Fruit fly (Drosophila melanogaster) whole organism, embryonic: Measurements from ENCODE around the gene Apoltp.

Source experiments
- Abd-B ChIP-seq: fragments of 200-800 bp; sonication (Bioruptor generic); optimal IDR thresholded peaks from 2 replicates; lab custom pipeline; 2018; ENCODE audit warnings: missing biosample characterization, mild to moderate bottlenecking, missing genetic modification characterization, moderate library complexity
- Ada2b ChIP-seq: fragments of 200-800 bp; sonication (Bioruptor generic); IDR thresholded peaks from 2 replicates; pipeline ENCODE4 v1.3.6; 2022; ENCODE audit warnings: missing biosample characterization, missing genetic modification characterization
- Bdp1 ChIP-seq: fragments of 200-800 bp; sonication (Bioruptor generic); optimal IDR thresholded peaks from 3 replicates; lab custom pipeline; 2016; ENCODE audit warnings: missing biosample characterization, missing genetic modification characterization
- CG10209 ChIP-seq: fragments of 200-800 bp; sonication (Bioruptor generic); optimal IDR thresholded peaks from 3 replicates; lab custom pipeline; 2017; ENCODE audit warnings: missing biosample characterization, mild to moderate bottlenecking, missing genetic modification characterization, missing genetic modification reagents
- CG10321 ChIP-seq: fragments of 200-800 bp; sonication (Bioruptor generic); IDR thresholded peaks from 2 replicates; pipeline ENCODE4 v1.3.6; 2022; ENCODE audit warnings: missing biosample characterization, missing genetic modification characterization
- CG10462 ChIP-seq: fragments of 200-800 bp; sonication (Bioruptor generic); optimal IDR thresholded peaks from 2 replicates; lab custom pipeline; 2016; ENCODE audit warnings: missing biosample characterization, missing genetic modification characterization
- CG11560 ChIP-seq: fragments of 200-800 bp; sonication (Bioruptor generic); IDR thresholded peaks from 3 replicates; pipeline ENCODE4 v1.3.6; 2022; ENCODE audit warnings: missing biosample characterization, missing genetic modification characterization
- CG1233 ChIP-seq: fragments of 200-800 bp; sonication (Bioruptor generic); optimal IDR thresholded peaks from 4 replicates; lab custom pipeline; 2018; ENCODE audit warnings: missing biosample characterization, mild to moderate bottlenecking, missing genetic modification characterization
- CG15269 ChIP-seq: fragments of 200-800 bp; sonication (Bioruptor generic); optimal IDR thresholded peaks from 2 replicates; lab custom pipeline; 2018; ENCODE audit warnings: missing biosample characterization, mild to moderate bottlenecking, missing genetic modification characterization, moderate library complexity
- CG15696 ChIP-seq: fragments of 200-800 bp; sonication (Bioruptor generic); optimal IDR thresholded peaks from 2 replicates; lab custom pipeline; 2019; ENCODE audit warnings: missing biosample characterization, mild to moderate bottlenecking, missing genetic modification characterization, moderate library complexity
- CG17328 ChIP-seq: fragments of 200-800 bp; sonication (Bioruptor generic); IDR thresholded peaks from 2 replicates; pipeline ENCODE4 v1.3.6; 2022; ENCODE audit warnings: missing biosample characterization, missing genetic modification characterization
- CG17361 ChIP-seq: fragments of 200-800 bp; sonication (Bioruptor generic); IDR thresholded peaks from 3 replicates; pipeline ENCODE4 v1.3.6; 2022; ENCODE audit warnings: missing biosample characterization, missing genetic modification characterization
- CG2202 ChIP-seq: fragments of 200-800 bp; sonication (Bioruptor generic); optimal IDR thresholded peaks from 2 replicates; lab custom pipeline; 2018; ENCODE audit warnings: missing biosample characterization, mild to moderate bottlenecking, missing genetic modification characterization
- CG30020 ChIP-seq: fragments of 200-800 bp; optimal IDR thresholded peaks from 2 replicates; lab custom pipeline; 2019; ENCODE audit warnings: missing biosample characterization, mild to moderate bottlenecking, missing genetic modification characterization, moderate library complexity
- CG3847 ChIP-seq: fragments of 200-800 bp; sonication (Bioruptor generic); IDR thresholded peaks from 2 replicates; pipeline ENCODE4 v1.3.6; 2022; ENCODE audit warnings: missing biosample characterization, missing genetic modification characterization
- CG7357 ChIP-seq: fragments of 200-800 bp; sonication (Bioruptor generic); IDR thresholded peaks from 3 replicates; pipeline ENCODE4 v1.3.6; 2022; ENCODE audit warnings: missing biosample characterization, missing genetic modification characterization
- CG7963 ChIP-seq: fragments of 200-800 bp; sonication (Bioruptor generic); IDR thresholded peaks from 3 replicates; pipeline ENCODE4 v1.3.6; 2022; ENCODE audit warnings: missing biosample characterization, missing genetic modification characterization; ENCODE audit not compliant: partially characterized antibody
- Dad ChIP-seq: fragments of 200-800 bp; sonication (Bioruptor generic); optimal IDR thresholded peaks from 3 replicates; lab custom pipeline; 2016; ENCODE audit warnings: missing biosample characterization, missing genetic modification characterization
- Deaf1 ChIP-seq: fragments of 200-800 bp; optimal IDR thresholded peaks from 3 replicates; lab custom pipeline; 2019; ENCODE audit warnings: missing biosample characterization, mild to moderate bottlenecking, missing genetic modification characterization, moderate library complexity
- Dip2 ChIP-seq: fragments of 200-800 bp; sonication (Bioruptor generic); IDR thresholded peaks from 2 replicates; pipeline ENCODE4 v1.3.6; 2022; ENCODE audit warnings: missing biosample characterization, missing genetic modification characterization
- Drgx ChIP-seq: fragments of 200-800 bp; sonication (Bioruptor generic); IDR thresholded peaks from 2 replicates; pipeline ENCODE4 v1.3.6; 2022; ENCODE audit warnings: missing biosample characterization, missing genetic modification characterization
- HLHmδ ChIP-seq: fragments of 200-800 bp; sonication (Bioruptor generic); optimal IDR thresholded peaks from 2 replicates; lab custom pipeline; 2018; ENCODE audit warnings: missing biosample characterization, mild to moderate bottlenecking, missing genetic modification characterization, moderate library complexity
- Hmx ChIP-seq: fragments of 200-800 bp; sonication (Bioruptor generic); optimal IDR thresholded peaks from 2 replicates; lab custom pipeline; 2016; ENCODE audit warnings: missing biosample characterization, missing genetic modification characterization
- Hr39 ChIP-seq: fragments of >200 bp; optimal IDR thresholded peaks from 2 replicates; lab custom pipeline; 2017
- Lhr ChIP-seq: fragments of 200-800 bp; sonication (Bioruptor generic); optimal IDR thresholded peaks from 3 replicates; lab custom pipeline; 2017; ENCODE audit warnings: mild to moderate bottlenecking, missing biosample characterization, missing genetic modification reagents, missing genetic modification characterization
- MESR4 ChIP-seq: fragments of 200-800 bp; sonication (Bioruptor generic); optimal IDR thresholded peaks from 2 replicates; lab custom pipeline; 2018; ENCODE audit warnings: missing biosample characterization, mild to moderate bottlenecking, missing genetic modification characterization, moderate library complexity
- Oli ChIP-seq: fragments of 200-800 bp; sonication (Bioruptor generic); optimal IDR thresholded peaks from 2 replicates; lab custom pipeline; 2018; ENCODE audit warnings: missing biosample characterization, mild to moderate bottlenecking, missing genetic modification characterization, moderate library complexity
- Poxn ChIP-seq: fragments of 200-800 bp; sonication (Bioruptor generic); IDR thresholded peaks from 2 replicates; pipeline ENCODE4 v1.3.6; 2022; ENCODE audit warnings: missing biosample characterization, missing genetic modification characterization
- Ptx1 ChIP-seq: fragments of 200-800 bp; sonication (Bioruptor generic); IDR thresholded peaks from 2 replicates; pipeline ENCODE4 v1.3.6; 2022; ENCODE audit warnings: missing biosample characterization, missing genetic modification characterization
- Rfx ChIP-seq: fragments of 200-800 bp; sonication (Bioruptor generic); IDR thresholded peaks from 2 replicates; pipeline ENCODE4 v1.3.6; 2022; ENCODE audit warnings: missing biosample characterization, missing genetic modification characterization
- Scr ChIP-seq: fragments of 200-800 bp; sonication (Bioruptor generic); IDR thresholded peaks from 2 replicates; pipeline ENCODE4 v1.3.6; 2022; ENCODE audit warnings: missing biosample characterization, missing genetic modification characterization; ENCODE audit not compliant: partially characterized antibody
- YL-1 ChIP-seq: fragments of 200-800 bp; sonication (Bioruptor generic); optimal IDR thresholded peaks from 3 replicates; lab custom pipeline; 2017; ENCODE audit warnings: missing biosample characterization, mild to moderate bottlenecking, missing genetic modification characterization
- bowl ChIP-seq: fragments of 200-800 bp; sonication (Bioruptor generic); IDR thresholded peaks from 2 replicates; pipeline ENCODE4 v1.3.6; 2022; ENCODE audit warnings: missing biosample characterization, missing genetic modification characterization
- br ChIP-seq: fragments of >200 bp; optimal IDR thresholded peaks from 2 replicates; lab custom pipeline; 2017
- cad ChIP-seq: fragments of >200 bp; optimal IDR thresholded peaks from 2 replicates; lab custom pipeline; 2017; ENCODE audit warnings: missing biosample characterization, missing genetic modification characterization
- caup ChIP-seq: fragments of 200-800 bp; sonication (Bioruptor generic); optimal IDR thresholded peaks from 3 replicates; lab custom pipeline; 2017; ENCODE audit warnings: missing biosample characterization, mild to moderate bottlenecking, missing genetic modification characterization, moderate library complexity; ENCODE audit not compliant: severe bottlenecking
- chif ChIP-seq, 2 experiments: fragments of 200-800 bp; sonication (Bioruptor generic); optimal IDR thresholded peaks; 3 replicates each; lab custom pipeline; 2016; ENCODE audit warnings: missing biosample characterization in 2 of 2, missing genetic modification characterization in 2 of 2
- ems ChIP-seq: fragments of 200-800 bp; sonication (Bioruptor generic); optimal IDR thresholded peaks from 3 replicates; lab custom pipeline; 2016; ENCODE audit warnings: missing biosample characterization, missing genetic modification characterization
- gce ChIP-seq: fragments of 200-800 bp; sonication (Bioruptor generic); IDR thresholded peaks from 3 replicates; pipeline ENCODE4 v1.3.6; 2022; ENCODE audit warnings: missing biosample characterization, missing genetic modification characterization
- grau ChIP-seq: fragments of 200-800 bp; optimal IDR thresholded peaks from 3 replicates; lab custom pipeline; 2019; ENCODE audit warnings: missing biosample characterization, mild to moderate bottlenecking, missing genetic modification characterization, moderate library complexity
- h ChIP-seq: fragments of >200 bp; optimal IDR thresholded peaks from 2 replicates; lab custom pipeline; 2017
- maf-S ChIP-seq: fragments of 200-800 bp; sonication (Bioruptor generic); optimal IDR thresholded peaks from 2 replicates; lab custom pipeline; 2016; ENCODE audit warnings: missing biosample characterization, missing genetic modification characterization
- pan ChIP-seq, 4 experiments: fragments of >200 bp in 3 of 4; fragments of 200-800 bp in 1 of 4; sonication (Bioruptor generic) in 1 of 4; optimal IDR thresholded peaks in 3 of 4; IDR thresholded peaks in 1 of 4; 2 replicates each; pipeline versions ENCODE4 v1.3.6 to Lab custom; 2017 to 2022; ENCODE audit warnings: missing biosample characterization in 2 of 4, missing genetic modification characterization in 2 of 4, mixed read lengths in 1 of 4
- sens ChIP-seq: fragments of 200-800 bp; sonication (Bioruptor generic); peaks from one replicate; lab custom pipeline; 2016; ENCODE audit warnings: missing biosample characterization, missing genetic modification characterization
- shn ChIP-seq: fragments of 200-800 bp; sonication (Bioruptor generic); optimal IDR thresholded peaks from 3 replicates; lab custom pipeline; 2016; ENCODE audit warnings: missing biosample characterization, missing genetic modification characterization
- tgo ChIP-seq: fragments of 200-800 bp; sonication (Bioruptor generic); IDR thresholded peaks from 3 replicates; pipeline ENCODE4 v1.3.6; 2022; ENCODE audit warnings: missing biosample characterization, missing genetic modification characterization
- tna ChIP-seq: fragments of 200-800 bp; sonication (Bioruptor generic); IDR thresholded peaks from 2 replicates; pipeline ENCODE4 v1.3.6; 2022; ENCODE audit warnings: missing biosample characterization, missing genetic modification characterization; ENCODE audit not compliant: partially characterized antibody
- vnd ChIP-seq: fragments of 200-800 bp; sonication (Bioruptor generic); IDR thresholded peaks from 3 replicates; pipeline ENCODE4 v1.3.6; 2022; ENCODE audit warnings: missing biosample characterization, missing genetic modification characterization; ENCODE audit not compliant: partially characterized antibody
- z ChIP-seq: fragments of 200-800 bp; sonication (Bioruptor generic); IDR thresholded peaks from 3 replicates; pipeline ENCODE4 v1.3.6; 2022; ENCODE audit warnings: missing biosample characterization, missing genetic modification characterization

Gene Apoltp

dm6 chr2L:9692364-9693348 is 58.7 kb downstream of the Apoltp start (continued):
- no peak for TF ChIP-seq CG15696
- TF ChIP-seq CG10462 (GFP tag; lab: Kevin White, UChicago): peak; percentile 23
- no peak for TF ChIP-seq chif (GFP tag; optimal IDR thresholded peaks at IDR 0.05; lab: Kevin White, UChicago)
- TF ChIP-seq ems (GFP tag; lab: Kevin White, UChicago): peak; percentile 7
- no peak for TF ChIP-seq Dad (GFP tag; lab: Kevin White, UChicago)
- TF ChIP-seq MESR4 (GFP tag; lab: Kevin White, UChicago): no peak
- peak; percentile 59 for TF ChIP-seq Oli (tag; lab: Kevin White, UChicago)
- peak; percentile 88 for TF ChIP-seq tgo (GFP tag; lab: Robert Waterston, UW)
- TF ChIP-seq CG15269: peak; percentile 75
- peak; percentile 68 for TF ChIP-seq Poxn (GFP tag; lab: Robert Waterston, UW)
- TF ChIP-seq z: no peak
- no peak for TF ChIP-seq CG30020 (tag; lab: Kevin White, UChicago)
- peak; percentile 67 for TF ChIP-seq CG11560
- no peak for TF ChIP-seq vnd (GFP tag; lab: Robert Waterston, UW)
- TF ChIP-seq YL-1 (GFP tag; lab: Kevin White, UChicago): no peak
- peak; percentile 84 for TF ChIP-seq Ada2b
- peak; percentile 68 for TF ChIP-seq CG17328 (GFP tag; lab: Robert Waterston, UW)
- no peak for TF ChIP-seq shn
- peak; percentile 87 for TF ChIP-seq sens (GFP tag; lab: Kevin White, UChicago)
- TF ChIP-seq Dip2 (GFP tag; lab: Robert Waterston, UW): no peak
- TF ChIP-seq HLHmδ (GFP tag; lab: Kevin White, UChicago): no peak
- peak; percentile 22 for TF ChIP-seq Bdp1 (GFP tag; lab: Kevin White, UChicago)
- TF ChIP-seq Rfx (GFP tag; lab: Robert Waterston, UW): peak; percentile 91
- peak; percentile 38 for TF ChIP-seq Deaf1 (tag; lab: Kevin White, UChicago)
- peak; percentile 45 for TF ChIP-seq CG10209 (GFP tag; lab: Kevin White, UChicago)
- TF ChIP-seq CG10321 (GFP tag; lab: Robert Waterston, UW): 0 out of 2 replicates have a peak, but pooled peaks have one; percentile 20
- peak; percentile 78 for TF ChIP-seq CG3847 (GFP tag; lab: Robert Waterston, UW)
- no peak for TF ChIP-seq br (lab: Kevin White, UChicago)
- TF ChIP-seq Hr39: no peak
- no peak for TF ChIP-seq maf-S
- peak; percentile 74; the same call in 2 of the 3 replicates for TF ChIP-seq CG7357 (GFP tag; lab: Robert Waterston, UW)
- no peak for TF ChIP-seq CG2202 (tag; lab: Kevin White, UChicago)
- peak; percentile 90 for TF ChIP-seq Ptx1 (GFP tag; lab: Robert Waterston, UW)
- TF ChIP-seq Scr (GFP tag; lab: Robert Waterston, UW): no peak
- no peak for TF ChIP-seq Lhr (GFP tag; lab: Kevin White, UChicago)
- peak; percentile 92 for TF ChIP-seq Drgx (GFP tag; lab: Robert Waterston, UW)
- TF ChIP-seq CG17361 (GFP tag; lab: Robert Waterston, UW): peak; percentile 58; the same call in 1 of the 3 replicates
- no peak for TF ChIP-seq h (lab: Kevin White, UChicago)
- TF ChIP-seq CG1233 (GFP tag; lab: Kevin White, UChicago): no peak
- TF ChIP-seq caup (GFP tag; lab: Kevin White, UChicago): peak; percentile 58
- peak; percentile 29 for TF ChIP-seq Abd-B (GFP tag; lab: Kevin White, UChicago)
- TF ChIP-seq cad: no peak
- no peak for TF ChIP-seq CG7963
- TF ChIP-seq pan (optimal IDR thresholded peaks at IDR 0.05; lab: Kevin White, UChicago): no peak
- TF ChIP-seq pan (GFP tag; optimal IDR thresholded peaks at IDR 0.05 in 1 of 2, IDR thresholded peaks at IDR 0.05 in 1 of 2): peak in 1 of 2 experiments; percentile 88
- TF ChIP-seq grau: peak; percentile 71
- peak; percentile 18; the same call in 1 of the 2 replicates for TF ChIP-seq bowl
- TF ChIP-seq gce (GFP tag; lab: Robert Waterston, UW): peak; percentile 58; the same call in 1 of the 3 replicates
- no peak for TF ChIP-seq tna (GFP tag; lab: Robert Waterston, UW)
- TF ChIP-seq Hmx: peak; percentile 28
